Fruit fly (Drosophila melanogaster): Measurements from ENCODE around the gene Akr1B.
A peak's percentile ranks its signal among the peaks of the same experiment; 100 is the strongest.

The Akr1B gene

dm6 chr3L:11648410-11648809, 24.2 kb upstream of the Akr1B start, which contains the start of the genes RIOK1 and Polr3H:
Gene RIOK1 (minus strand): TSS chr3L:11648474.
Gene Polr3H (plus strand): TSS chr3L:11648756.
- TF ChIP-seq CG16779 (tag; optimal IDR thresholded peaks at IDR 0.05) (no peak), CG10631 (GFP tag; optimal IDR thresholded peaks at IDR 0.05) (peak; percentile 65), esn (GFP tag; optimal IDR thresholded peaks at IDR 0.05) (peak; percentile 79), CG8632 (GFP tag; optimal IDR thresholded peaks at IDR 0.05) (peak; percentile 4), Smox (GFP tag; optimal IDR thresholded peaks at IDR 0.05) (no peak), OdsH (GFP tag; optimal IDR thresholded peaks at IDR 0.05) (peak; percentile 79), Blimp-1 (GFP tag; optimal IDR thresholded peaks at IDR 0.05) (no peak), Gug (GFP tag; IDR thresholded peaks at IDR 0.05) (no peak), CG6808 (GFP tag; optimal IDR thresholded peaks at IDR 0.05) (no peak), CG8319 (GFP tag; optimal IDR thresholded peaks at IDR 0.05) (peak; percentile 37), CG3919 (GFP tag; optimal IDR thresholded peaks at IDR 0.05) (no peak), Hr38 (GFP tag; optimal IDR thresholded peaks at IDR 0.05) (no peak), CG11762 (GFP tag; optimal IDR thresholded peaks at IDR 0.05; ENCODE audit: insufficient read depth) (peak; percentile 49), lz (GFP tag; optimal IDR thresholded peaks at IDR 0.05) (peak; percentile 69), fd59A (GFP tag; optimal IDR thresholded peaks at IDR 0.05) (no peak), Hr39 (GFP tag; optimal IDR thresholded peaks at IDR 0.05) (peak; percentile 83), Ets96B (tag; optimal IDR thresholded peaks at IDR 0.05) (no peak), CG4318 (GFP tag; optimal IDR thresholded peaks at IDR 0.05) (no peak), CG6792 (GFP tag; optimal IDR thresholded peaks at IDR 0.05) (no peak), Eip93F (GFP tag; optimal IDR thresholded peaks at IDR 0.05) (no peak), Eip78C (GFP tag) (no peak), Sox102F (GFP tag; optimal IDR thresholded peaks at IDR 0.05) (peak; percentile 62), salr (GFP tag; optimal IDR thresholded peaks at IDR 0.05) (peak in 1 of 2 experiments; percentile 24), CG9139 (GFP tag; optimal IDR thresholded peaks at IDR 0.05) (no peak), CG6854 (GFP tag; optimal IDR thresholded peaks at IDR 0.05) (no peak), CG11294 (GFP tag; IDR thresholded peaks at IDR 0.05) (no peak), Hr4 (GFP tag; optimal IDR thresholded peaks at IDR 0.05) (no peak), achi (GFP tag; optimal IDR thresholded peaks at IDR 0.05) (peak; percentile 70), CG6276 (GFP tag; optimal IDR thresholded peaks at IDR 0.05) (no peak), ss (GFP tag; optimal IDR thresholded peaks at IDR 0.05) (no peak), Lpt (GFP tag; optimal IDR thresholded peaks at IDR 0.05) (no peak), spab (GFP tag; optimal IDR thresholded peaks at IDR 0.05) (no peak), svp (GFP tag) (no peak), CG11902 (GFP tag; optimal IDR thresholded peaks at IDR 0.05) (peak; percentile 55), Ets21C (GFP tag; optimal IDR thresholded peaks at IDR 0.05) (no peak), Met (GFP tag; optimal IDR thresholded peaks at IDR 0.05) (no peak), CG15336 (GFP tag; IDR thresholded peaks at IDR 0.05) (peak; percentile 60), topi (GFP tag; optimal IDR thresholded peaks at IDR 0.05) (no peak), fkh (GFP tag; optimal IDR thresholded peaks at IDR 0.05) (no peak), acj6 (GFP tag; optimal IDR thresholded peaks at IDR 0.05) (peak; percentile 73), Eip75B (GFP tag; optimal IDR thresholded peaks at IDR 0.05) (no peak), dsx (GFP tag; optimal IDR thresholded peaks at IDR 0.05; ENCODE audit: poor library complexity, severe bottlenecking) (no peak), Sox14 (GFP tag; optimal IDR thresholded peaks at IDR 0.05) (peak; percentile 84), CG7368 (GFP tag; optimal IDR thresholded peaks at IDR 0.05) (peak; percentile 53), CG6163 (GFP tag; IDR thresholded peaks at IDR 0.05) (no peak), fd85E (GFP tag; optimal IDR thresholded peaks at IDR 0.05) (no peak), CG31627 (GFP tag; optimal IDR thresholded peaks at IDR 0.05) (peak; percentile 82), pdm3 (GFP tag; optimal IDR thresholded peaks at IDR 0.05) (no peak), net (GFP tag; optimal IDR thresholded peaks at IDR 0.05) (no peak), vri (GFP tag; optimal IDR thresholded peaks at IDR 0.05) (no peak), CG32006 (GFP tag; optimal IDR thresholded peaks at IDR 0.05) (no peak), Sox15 (GFP tag; optimal IDR thresholded peaks at IDR 0.05) (peak; percentile 58), cyc (GFP tag; optimal IDR thresholded peaks at IDR 0.05) (no peak)

Data from whole organism, prepupa.